Worm (Caenorhabditis elegans): ENCODE data around the gene Y39A1A.2.

ce11 chrIII:10631870-10632509, 28.6 kb upstream of the Y39A1A.2 start:
- TF ChIP-seq nhr-25 (tag; optimal IDR thresholded peaks at IDR 0.05), result peak; percentile 20
- TF ChIP-seq unc-62 (GFP tag; optimal IDR thresholded peaks at IDR 0.05), result no peak
- TF ChIP-seq mml-1 (tag; optimal IDR thresholded peaks at IDR 0.05), result no peak
- no peak for TF ChIP-seq aly-2 (tag; optimal IDR thresholded peaks at IDR 0.05)
- TF ChIP-seq mdl-1 (tag; optimal IDR thresholded peaks at IDR 0.05), result no peak
- no peak for TF ChIP-seq R02D3.7 (tag; optimal IDR thresholded peaks at IDR 0.05)
